Fruit fly (Drosophila melanogaster) S2 (cell line): ENCODE measurements around the gene Nup133.

Experiments
- CG8478 ChIP-seq: fragments of >200 bp; optimal IDR thresholded peaks from 2 replicates; lab custom pipeline; 2018
- CTCF ChIP-seq, 2 experiments: fragments of >200 bp; optimal IDR thresholded peaks; 2 replicates each; lab custom pipeline; 2018

- TF ChIP-seq CG8478 (lab: Kevin White, UChicago) (no peak), CTCF (optimal IDR thresholded peaks at IDR 0.05; lab: Kevin White, UChicago) (no peak)
These were observed at the start of gene Nup133, which contains the start of gene wfs1 for dm6 chr3R:22690311-22690710.
